Fruit fly (Drosophila melanogaster): ENCODE results near the gene CG7910.

CG7910 gene

dm6 chr3R:8110198-8110642 lies 23.2 kb downstream of the CG7910 start (continued):
- TF ChIP-seq CG10267 (tag; optimal IDR thresholded peaks at IDR 0.05) (peak; percentile 29), br (optimal IDR thresholded peaks at IDR 0.05) (no peak), TFAM (GFP tag; optimal IDR thresholded peaks at IDR 0.05) (no peak), mld (GFP tag; IDR thresholded peaks at IDR 0.05; ENCODE audit: partially characterized antibody) (no peak), CG7745 (tag; optimal IDR thresholded peaks at IDR 0.05) (no peak), CG16863 (GFP tag; optimal IDR thresholded peaks at IDR 0.05) (peak; percentile 61), ind (GFP tag; optimal IDR thresholded peaks at IDR 0.05) (peak; percentile 68), CG13287 (GFP tag; IDR thresholded peaks at IDR 0.05; ENCODE audit: partially characterized antibody) (no peak), CG10209 (GFP tag; optimal IDR thresholded peaks at IDR 0.05) (peak; percentile 61), CG2129 (GFP tag; IDR thresholded peaks at IDR 0.05; ENCODE audit: partially characterized antibody) (no peak), zf30C (GFP tag; optimal IDR thresholded peaks at IDR 0.05) (peak; percentile 52), Opbp (GFP tag; IDR thresholded peaks at IDR 0.05; ENCODE audit: partially characterized antibody) (no peak), row (GFP tag; IDR thresholded peaks at IDR 0.05) (peak; percentile 81), CG3281 (GFP tag; optimal IDR thresholded peaks at IDR 0.05) (peak; percentile 41), CG10321 (GFP tag; IDR thresholded peaks at IDR 0.05) (no peak), CG15514 (GFP tag; optimal IDR thresholded peaks at IDR 0.05) (peak; percentile 54), gcm (GFP tag; optimal IDR thresholded peaks at IDR 0.05) (peak; percentile 13), CG3838 (GFP tag; optimal IDR thresholded peaks at IDR 0.05) (no peak), sna (GFP tag; IDR thresholded peaks at IDR 0.05; ENCODE audit: partially characterized antibody) (no peak), CG8281 (tag; optimal IDR thresholded peaks at IDR 0.05) (peak; percentile 29), CG11723 (GFP tag; optimal IDR thresholded peaks at IDR 0.05) (peak; percentile 40), CG6654 (GFP tag; optimal IDR thresholded peaks at IDR 0.05) (peak; percentile 19), CG5953 (GFP tag; IDR thresholded peaks at IDR 0.05) (peak; percentile 59; the same call in 1 of the 2 replicates), slou (GFP tag; optimal IDR thresholded peaks at IDR 0.05) (peak; percentile 21), maf-S (GFP tag; optimal IDR thresholded peaks at IDR 0.05) (peak; percentile 26), CG8944 (GFP tag; optimal IDR thresholded peaks at IDR 0.05) (peak; percentile 56), fu2 (GFP tag; optimal IDR thresholded peaks at IDR 0.05) (peak; percentile 40), HLH4C (GFP tag; IDR thresholded peaks at IDR 0.05; ENCODE audit: partially characterized antibody) (no peak), Dek (tag; optimal IDR thresholded peaks at IDR 0.05) (peak; percentile 32), CG5245 (GFP tag; optimal IDR thresholded peaks at IDR 0.05) (peak; percentile 56), oc (tag; optimal IDR thresholded peaks at IDR 0.05) (no peak), Neu2 (GFP tag; optimal IDR thresholded peaks at IDR 0.05; ENCODE audit: borderline replicate concordance) (no peak), CG10543 (GFP tag; optimal IDR thresholded peaks at IDR 0.05) (no peak), Dip2 (GFP tag; IDR thresholded peaks at IDR 0.05) (no peak), cad (GFP tag; optimal IDR thresholded peaks at IDR 0.05) (no peak), GATAe (GFP tag; conservative IDR thresholded peaks at IDR 0.05) (no peak; the same call in 1 of the 2 replicates), H15 (GFP tag; IDR thresholded peaks at IDR 0.05) (peak; percentile 60; the same call in 1 of the 3 replicates), chn (GFP tag; optimal IDR thresholded peaks at IDR 0.05) (peak; percentile 43), Hr51 (GFP tag; optimal IDR thresholded peaks at IDR 0.05) (peak; percentile 22 to 63), grau (tag; optimal IDR thresholded peaks at IDR 0.05) (peak; percentile 65), CG1832 (GFP tag; optimal IDR thresholded peaks at IDR 0.05) (no peak), CG8089 (GFP tag; optimal IDR thresholded peaks at IDR 0.05) (peak; percentile 40), Dll (GFP tag; IDR thresholded peaks at IDR 0.05; ENCODE audit: partially characterized antibody) (no peak), NK7.1 (GFP tag; optimal IDR thresholded peaks at IDR 0.05) (no peak), CG12659 (GFP tag; optimal IDR thresholded peaks at IDR 0.05) (peak; percentile 70), CG6689 (GFP tag; IDR thresholded peaks at IDR 0.05) (peak; percentile 64), cg (GFP tag; optimal IDR thresholded peaks at IDR 0.05) (no peak), Asciz (GFP tag; optimal IDR thresholded peaks at IDR 0.05) (peak; percentile 58), bbx (GFP tag; IDR thresholded peaks at IDR 0.05; ENCODE audit: partially characterized antibody) (0 out of 2 replicates have a peak, but pooled peaks have one; percentile 16), Taf1 (GFP tag; IDR thresholded peaks at IDR 0.05) (no peak)
